Worm (Caenorhabditis elegans): ENCODE results near the gene tkt-1.

The tkt-1 gene

DNA sequence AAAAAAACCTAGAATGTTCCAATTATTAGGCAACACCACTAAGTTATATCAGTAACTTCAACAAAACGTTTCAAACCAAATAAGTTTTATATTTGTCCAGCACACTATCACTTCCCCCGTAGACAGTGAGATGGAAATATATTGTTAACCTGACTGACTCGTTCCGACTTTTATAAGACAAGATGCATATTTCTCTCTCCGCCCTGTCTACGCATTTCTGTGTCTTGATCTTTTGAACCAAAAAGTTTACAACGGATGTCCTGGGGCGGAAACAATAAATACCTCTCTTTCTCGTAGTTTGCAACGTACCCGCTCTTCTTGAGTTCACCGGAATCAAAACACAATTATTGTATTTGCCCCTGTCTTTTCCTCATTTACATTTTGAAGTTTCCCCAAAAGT lies 7.8 kb downstream of the tkt-1 start:
- TF ChIP-seq hlh-26 (GFP tag; conservative IDR thresholded peaks at IDR 0.05) = no peak
- no peak for TF ChIP-seq zim-3 (tag; optimal IDR thresholded peaks at IDR 0.05)
- no peak for TF ChIP-seq F52B5.7 (tag; optimal IDR thresholded peaks at IDR 0.05)
- no peak for TF ChIP-seq ztf-25 (GFP tag; IDR thresholded peaks at IDR 0.05)

DNA sequence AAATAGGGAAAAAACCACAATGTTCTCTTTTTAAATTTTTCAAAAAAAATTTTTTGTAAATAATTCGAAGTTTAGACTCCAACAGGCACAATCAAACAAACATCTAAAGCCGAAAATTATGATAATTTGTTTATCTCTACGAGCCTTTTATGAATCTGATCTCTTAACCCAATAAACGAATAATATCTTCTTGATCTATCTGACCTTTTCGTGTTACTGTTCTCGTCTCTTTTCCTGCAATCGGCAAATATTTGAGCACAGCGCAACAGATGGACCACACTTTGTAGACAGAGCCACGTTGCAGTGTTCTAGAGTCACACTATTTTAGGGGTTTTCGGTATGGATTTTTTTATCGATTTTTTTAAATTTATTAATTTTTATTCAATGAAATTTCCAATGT lies 8.4 kb downstream of the tkt-1 start:
- TF ChIP-seq B0336.3 (GFP tag; IDR thresholded peaks at IDR 0.05) = no peak
- no peak for TF ChIP-seq tlf-1 (GFP tag; optimal IDR thresholded peaks at IDR 0.05)
- no peak for TF ChIP-seq rpc-1 (optimal IDR thresholded peaks at IDR 0.05)
- no peak for TF ChIP-seq rpc-1 (tag; optimal IDR thresholded peaks at IDR 0.05)
- TF ChIP-seq lin-40 (tag; optimal IDR thresholded peaks at IDR 0.05) = no peak
- no peak for TF ChIP-seq aptf-2 (GFP tag; conservative IDR thresholded peaks at IDR 0.05)
- TF ChIP-seq lag-1 (GFP tag; IDR thresholded peaks at IDR 0.05) = no peak
- no peak for TF ChIP-seq tbp1 (GFP tag; optimal IDR thresholded peaks at IDR 0.05)
- no peak for TF ChIP-seq him-1 (tag; optimal IDR thresholded peaks at IDR 0.05)
- TF ChIP-seq ztf-3 (GFP tag; optimal IDR thresholded peaks at IDR 0.05) = no peak
- no peak for TF ChIP-seq pha-4 (tag; optimal IDR thresholded peaks at IDR 0.05)
- no peak for TF ChIP-seq nfya-1 (tag; optimal IDR thresholded peaks at IDR 0.05; ENCODE audit: borderline replicate concordance, insufficient read depth)
- TF ChIP-seq egl-44 (GFP tag; IDR thresholded peaks at IDR 0.05) = no peak
- no peak for TF ChIP-seq xnd-1 (tag; optimal IDR thresholded peaks at IDR 0.05)

ce11 chrIV:10252350-10252792 lies 9.0 kb downstream of the tkt-1 start:
- peak; percentile 40 for TF ChIP-seq F23B12.7 (tag; optimal IDR thresholded peaks at IDR 0.05; ENCODE audit: insufficient read depth)
- peak; percentile 43 for TF ChIP-seq ztf-26 (tag; optimal IDR thresholded peaks at IDR 0.05)
- TF ChIP-seq ceh-79 (tag; optimal IDR thresholded peaks at IDR 0.05) = no peak
- no peak for TF ChIP-seq pha-4 (tag; optimal IDR thresholded peaks at IDR 0.05)
- TF ChIP-seq die-1 (tag; optimal IDR thresholded peaks at IDR 0.05) = peak; percentile 39
- TF ChIP-seq ztf-3 (GFP tag; optimal IDR thresholded peaks at IDR 0.05) = peak; percentile 60
- peak; percentile 65 to 75 for TF ChIP-seq let-607 (tag; optimal IDR thresholded peaks at IDR 0.05)
- TF ChIP-seq C06A6.2 (GFP tag; conservative IDR thresholded peaks at IDR 0.05) = peak; percentile 80
- TF ChIP-seq nhr-120 (GFP tag; IDR thresholded peaks at IDR 0.05) = no peak
- no peak for TF ChIP-seq F55B11.4 (tag; optimal IDR thresholded peaks at IDR 0.05; ENCODE audit: borderline replicate concordance, insufficient read depth)
- peak; percentile 95 for TF ChIP-seq nhr-80 (tag; optimal IDR thresholded peaks at IDR 0.05)
- peak; percentile 61 for TF ChIP-seq ztf-22 (GFP tag; optimal IDR thresholded peaks at IDR 0.05)
- TF ChIP-seq mxl-1 (tag; optimal IDR thresholded peaks at IDR 0.05) = peak; percentile 19
- TF ChIP-seq snpc-4 (GFP tag; optimal IDR thresholded peaks at IDR 0.05) = peak; percentile 63
- peak in 2 of 4 experiments; percentile 55 to 56 for TF ChIP-seq snpc-4 (tag; optimal IDR thresholded peaks at IDR 0.05)
- peak; percentile 84 for TF ChIP-seq hmg-1.2 (GFP tag; IDR thresholded peaks at IDR 0.05)
- TF ChIP-seq F33H1.4 (GFP tag; IDR thresholded peaks at IDR 0.05) = no peak
- TF ChIP-seq attf-3 (GFP tag; conservative IDR thresholded peaks at IDR 0.05) = 0 out of 2 replicates have a peak, but pooled peaks have one; percentile 33
- peak; percentile 79 for TF ChIP-seq nfyb-1 (GFP tag; IDR thresholded peaks at IDR 0.05)
- TF ChIP-seq Y53G8AR.9 (GFP tag; conservative IDR thresholded peaks at IDR 0.05) = peak; percentile 71
- peak; percentile 49 for TF ChIP-seq gei-17 (GFP tag; optimal IDR thresholded peaks at IDR 0.05)
- peak; percentile 75 for TF ChIP-seq tlf-1 (GFP tag; optimal IDR thresholded peaks at IDR 0.05)
- TF ChIP-seq lin-54 (GFP tag; optimal IDR thresholded peaks at IDR 0.05) = peak; percentile 50
- no peak for TF ChIP-seq aptf-2 (GFP tag; conservative IDR thresholded peaks at IDR 0.05)
- TF ChIP-seq chd-7 (tag; optimal IDR thresholded peaks at IDR 0.05) = peak; percentile 89
- TF ChIP-seq rcor-1 (GFP tag; IDR thresholded peaks at IDR 0.05) = 0 out of 2 replicates have a peak, but pooled peaks have one; percentile 43
- TF ChIP-seq madf-3 (GFP tag; IDR thresholded peaks at IDR 0.05) = no peak
- TF ChIP-seq dox-1 (GFP tag; IDR thresholded peaks at IDR 0.05) = peak; percentile 83
- peak; percentile 93 for TF ChIP-seq K12H6.12 (tag; optimal IDR thresholded peaks at IDR 0.05)
- no peak for TF ChIP-seq D2030.7 (GFP tag; IDR thresholded peaks at IDR 0.05)
- TF ChIP-seq ztf-28 (GFP tag; IDR thresholded peaks at IDR 0.05) = no peak
- TF ChIP-seq ceh-100 (GFP tag; IDR thresholded peaks at IDR 0.05) = 0 out of 2 replicates have a peak, but pooled peaks have one; percentile 10

Data from whole organism, young adult.